Worm (Caenorhabditis elegans): Measurements from ENCODE around the gene nlp-49.

DNA sequence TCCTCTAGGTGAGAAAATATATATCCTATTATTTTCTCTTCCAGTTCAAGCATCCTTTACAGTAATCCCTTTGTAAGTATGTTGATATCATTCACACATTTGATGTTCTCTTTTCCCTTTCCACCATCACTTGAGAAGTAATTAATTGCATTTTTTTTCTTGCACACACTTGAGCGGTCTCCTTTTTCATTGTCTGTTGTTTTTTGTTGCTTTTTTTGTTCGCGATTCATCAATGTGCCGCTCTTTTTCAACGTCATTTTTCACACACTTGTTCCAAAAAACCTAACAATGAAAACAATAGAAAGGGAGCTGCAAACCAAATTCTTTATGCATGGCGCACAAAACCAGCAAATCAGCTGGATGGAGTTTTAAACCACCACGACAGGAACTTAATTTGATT, 28.9 kb upstream of the nlp-49 start, which contains the start of gene F49E10.4:
- TF ChIP-seq unc-62 (GFP tag; optimal IDR thresholded peaks at IDR 0.05) (no peak), F39B2.1 (GFP tag; IDR thresholded peaks at IDR 0.05) (no peak)
